Worm (Caenorhabditis elegans) whole organism, late embryonic: ENCODE results near the gene ZC477.2.

ENCODE experiments used
- C08G9.2 ChIP-seq: sonication (generic microtip); optimal IDR thresholded peaks from 2 replicates; lab custom pipeline; 2016; ENCODE audit warnings: mild to moderate bottlenecking, missing genetic modification characterization, moderate library complexity, missing compliant biosample characterization
- C38D4.7 ChIP-seq: fragments of 200-800 bp; sonication (Bioruptor generic); optimal IDR thresholded peaks from 2 replicates; lab custom pipeline; 2018; ENCODE audit warnings: mild to moderate bottlenecking, missing genetic modification characterization, moderate library complexity, missing compliant biosample characterization
- F13H6.1 ChIP-seq: sonication (generic microtip); optimal IDR thresholded peaks from 2 replicates; lab custom pipeline; 2016; ENCODE audit warnings: missing genetic modification characterization, missing compliant biosample characterization
- K09A11.1 ChIP-seq: sonication (generic microtip); optimal IDR thresholded peaks from 2 replicates; lab custom pipeline; 2017; ENCODE audit warnings: antibody characterized with exemption, mild to moderate bottlenecking, missing genetic modification characterization, missing compliant biosample characterization; ENCODE audit not compliant: insufficient read depth
- Y22D7AL.16 ChIP-seq: sonication (generic microtip); optimal IDR thresholded peaks from 2 replicates; lab custom pipeline; 2016; ENCODE audit warnings: missing genetic modification characterization, missing compliant biosample characterization
- ama-1 ChIP-seq: fragments of 150-350 bp; optimal IDR thresholded peaks from 2 replicates; lab custom pipeline; 2014
- ceh-14 ChIP-seq: sonication (generic microtip); optimal IDR thresholded peaks from 2 replicates; lab custom pipeline; 2016; ENCODE audit warnings: missing genotype, missing genetic modification characterization, missing compliant biosample characterization
- ceh-18 ChIP-seq: sonication (generic microtip); optimal IDR thresholded peaks from 2 replicates; lab custom pipeline; 2016; ENCODE audit warnings: missing genetic modification characterization, missing compliant biosample characterization
- ceh-19 ChIP-seq: fragments of 200-800 bp; sonication (Bioruptor generic); optimal IDR thresholded peaks from 2 replicates; lab custom pipeline; 2018; ENCODE audit warnings: mild to moderate bottlenecking, missing genetic modification characterization, missing compliant biosample characterization
- ceh-31 ChIP-seq: sonication (generic microtip); optimal IDR thresholded peaks from 2 replicates; lab custom pipeline; 2016; ENCODE audit warnings: missing genetic modification characterization, missing compliant biosample characterization
- ceh-34 ChIP-seq: sonication (generic microtip); optimal IDR thresholded peaks from 2 replicates; lab custom pipeline; 2016; ENCODE audit warnings: mild to moderate bottlenecking, missing genetic modification characterization, missing compliant biosample characterization
- ceh-45 ChIP-seq: fragments of 200-800 bp; sonication (Bioruptor generic); IDR thresholded peaks from 2 replicates; pipeline ENCODE4 v1.3.6; 2022; ENCODE audit warnings: missing genetic modification reagents, missing genetic modification characterization, missing compliant biosample characterization
- ceh-48 ChIP-seq: sonication (generic microtip); optimal IDR thresholded peaks from 2 replicates; lab custom pipeline; 2016; ENCODE audit warnings: missing genetic modification characterization, inconsistent platforms, missing compliant biosample characterization
- ceh-9 ChIP-seq: sonication (generic microtip); optimal IDR thresholded peaks from 2 replicates; lab custom pipeline; 2016; ENCODE audit warnings: mild to moderate bottlenecking, missing genetic modification characterization, inconsistent platforms, missing compliant biosample characterization
- che-1 ChIP-seq: sonication (generic microtip); optimal IDR thresholded peaks from 2 replicates; lab custom pipeline; 2016; ENCODE audit warnings: mild to moderate bottlenecking, missing genetic modification characterization, missing compliant biosample characterization
- dve-1 ChIP-seq: sonication (generic microtip); optimal IDR thresholded peaks from 2 replicates; lab custom pipeline; 2017; ENCODE audit warnings: antibody characterized with exemption, mild to moderate bottlenecking, missing genetic modification characterization, missing compliant biosample characterization
- eyg-1 ChIP-seq: sonication (generic microtip); optimal IDR thresholded peaks from 2 replicates; lab custom pipeline; 2016; ENCODE audit warnings: missing genotype, missing genetic modification characterization, missing compliant biosample characterization
- fkh-10 ChIP-seq: fragments of 150-350 bp; optimal IDR thresholded peaks from 2 replicates; lab custom pipeline; 2014; ENCODE audit warnings: missing biosample characterization, missing genetic modification reagents, missing genetic modification characterization
- gmeb-2 ChIP-seq: sonication (generic microtip); optimal IDR thresholded peaks from 2 replicates; lab custom pipeline; 2016; ENCODE audit warnings: missing genetic modification characterization, inconsistent platforms, missing compliant biosample characterization
- hlh-13 ChIP-seq: fragments of 200-800 bp; sonication (Bioruptor generic); optimal IDR thresholded peaks from 2 replicates; lab custom pipeline; 2018; ENCODE audit warnings: mild to moderate bottlenecking, missing genetic modification characterization, missing compliant biosample characterization
- hlh-15 ChIP-seq: sonication (generic microtip); optimal IDR thresholded peaks from 2 replicates; lab custom pipeline; 2016; ENCODE audit warnings: missing genetic modification characterization, missing compliant biosample characterization
- hlh-6 ChIP-seq: sonication (generic microtip); optimal IDR thresholded peaks from 2 replicates; lab custom pipeline; 2016; ENCODE audit warnings: missing genotype, missing genetic modification characterization, missing compliant biosample characterization
- hlh-8 ChIP-seq: sonication (generic microtip); optimal IDR thresholded peaks from 2 replicates; lab custom pipeline; 2016; ENCODE audit warnings: missing genotype, missing genetic modification characterization, missing compliant biosample characterization
- lim-6 ChIP-seq: sonication (generic microtip); optimal IDR thresholded peaks from 2 replicates; lab custom pipeline; 2016; ENCODE audit warnings: missing genetic modification characterization, missing compliant biosample characterization
- lin-11 ChIP-seq: fragments of 200-800 bp; sonication (Bioruptor generic); optimal IDR thresholded peaks from 2 replicates; lab custom pipeline; 2018; ENCODE audit warnings: mild to moderate bottlenecking, missing genetic modification characterization, missing compliant biosample characterization
- nfya-1 ChIP-seq: sonication (generic microtip); optimal IDR thresholded peaks from 2 replicates; lab custom pipeline; 2017; ENCODE audit warnings: missing genetic modification characterization, mild to moderate bottlenecking, missing compliant biosample characterization, antibody characterized with exemption, moderate library complexity
- nhr-11 ChIP-seq: fragments of 150-350 bp; optimal IDR thresholded peaks from 2 replicates; lab custom pipeline; 2014; ENCODE audit warnings: missing biosample characterization, missing genetic modification characterization
- pag-3 ChIP-seq: sonication (generic microtip); optimal IDR thresholded peaks from 2 replicates; lab custom pipeline; 2016; ENCODE audit warnings: missing compliant biosample characterization, missing genetic modification characterization, borderline replicate concordance
- pat-9 ChIP-seq: fragments of 200-800 bp; sonication (Bioruptor generic); optimal IDR thresholded peaks from 2 replicates; lab custom pipeline; 2018; ENCODE audit warnings: mild to moderate bottlenecking, missing genetic modification characterization, moderate library complexity, missing compliant biosample characterization
- pha-4 ChIP-seq: fragments of 150-350 bp; optimal IDR thresholded peaks from 2 replicates; lab custom pipeline; 2018; ENCODE audit warnings: missing biosample characterization, missing genetic modification reagents, missing genetic modification characterization
- ref-2 ChIP-seq: sonication (generic microtip); optimal IDR thresholded peaks from 2 replicates; lab custom pipeline; 2016; ENCODE audit warnings: missing genetic modification characterization, missing compliant biosample characterization
- rnt-1 ChIP-seq: sonication (generic microtip); optimal IDR thresholded peaks from 2 replicates; lab custom pipeline; 2016; ENCODE audit warnings: missing genetic modification characterization, missing compliant biosample characterization
- sox-2 ChIP-seq: fragments of 200-800 bp; sonication (Bioruptor generic); IDR thresholded peaks from 2 replicates; pipeline ENCODE4 v1.3.6; 2022; ENCODE audit warnings: missing genetic modification reagents, missing genetic modification characterization, missing compliant biosample characterization
- tbx-2 ChIP-seq: sonication (generic microtip); optimal IDR thresholded peaks from 2 replicates; lab custom pipeline; 2016; ENCODE audit warnings: missing genetic modification characterization, missing compliant biosample characterization
- tbx-7 ChIP-seq: sonication (generic microtip); optimal IDR thresholded peaks from 2 replicates; lab custom pipeline; 2016; ENCODE audit warnings: missing genotype, missing genetic modification characterization, missing compliant biosample characterization
- ttx-3 ChIP-seq: sonication (generic microtip); optimal IDR thresholded peaks from 2 replicates; lab custom pipeline; 2016; ENCODE audit warnings: missing genetic modification reagents, missing genetic modification characterization, missing compliant biosample characterization
- unc-42 ChIP-seq: sonication (generic microtip); optimal IDR thresholded peaks from 2 replicates; lab custom pipeline; 2016; ENCODE audit warnings: missing genotype, missing genetic modification characterization, missing compliant biosample characterization
- unc-55 ChIP-seq: sonication (generic microtip); optimal IDR thresholded peaks from 2 replicates; lab custom pipeline; 2017; ENCODE audit warnings: missing biosample characterization, missing genetic modification reagents, missing genetic modification characterization

ZC477.2 gene

ce11 chrIV:7098509-7099065 is 9.4 kb upstream of the ZC477.2 start, which contains the start of gene ZC477.4:
TSS of gene ZC477.4 (minus strand) at chrIV:7098784.
- TF ChIP-seq ama-1 (peak; percentile 9), ceh-18 (tag; lab: Kevin White, UChicago) (peak; percentile 89), hlh-6 (peak; percentile 55), ceh-31 (peak; percentile 7), rnt-1 (tag; lab: Kevin White, UChicago) (peak; percentile 77), nhr-11 (tag; lab: Kevin White, UChicago) (no peak), hlh-8 (tag; lab: Kevin White, UChicago) (peak; percentile 19), nfya-1 (tag; lab: Kevin White, UChicago) (peak; percentile 56), ceh-34 (peak; percentile 25), eyg-1 (tag; lab: Kevin White, UChicago) (no peak), ceh-14 (tag; lab: Kevin White, UChicago) (peak; percentile 7), C38D4.7 (GFP tag; lab: Kevin White, UChicago) (no peak), unc-42 (tag; lab: Kevin White, UChicago) (peak; percentile 4), pag-3 (tag; lab: Kevin White, UChicago) (no peak), tbx-2 (peak; percentile 65), fkh-10 (GFP tag; lab: Kevin White, UChicago) (no peak), gmeb-2 (tag; lab: Kevin White, UChicago) (no peak), Y22D7AL.16 (tag; lab: Kevin White, UChicago) (no peak), ref-2 (no peak), pha-4 (tag; lab: Kevin White, UChicago) (no peak), ceh-9 (tag; lab: Kevin White, UChicago) (no peak), F13H6.1 (tag; lab: Kevin White, UChicago) (peak; percentile 19), unc-55 (peak; percentile 72), pat-9 (tag; lab: Kevin White, UChicago) (peak; percentile 74), K09A11.1 (tag; lab: Kevin White, UChicago) (no peak)

DNA sequence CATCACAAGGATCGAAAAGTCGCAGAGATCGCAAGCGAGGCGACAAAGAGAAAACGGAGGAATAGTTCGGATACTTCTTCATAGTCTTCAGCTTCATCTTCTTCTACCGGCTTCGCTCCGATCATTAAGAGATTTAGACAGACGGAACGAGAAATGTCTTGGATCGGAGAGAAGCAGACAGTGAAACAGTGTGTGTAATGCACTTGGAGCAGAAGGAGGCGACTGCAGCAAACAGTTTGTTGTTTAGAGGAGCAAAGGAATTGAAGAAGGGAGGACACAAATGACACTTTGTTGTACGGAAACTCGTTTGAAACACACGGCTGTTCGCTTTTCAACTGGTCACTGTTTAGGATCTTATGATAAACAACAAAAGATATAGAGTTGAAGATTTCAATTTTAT is 8.6 kb upstream of the ZC477.2 start:
- no peak for TF ChIP-seq nhr-11 (tag; lab: Kevin White, UChicago)
- peak; percentile 21 for TF ChIP-seq unc-55
- TF ChIP-seq lim-6 (tag; lab: Kevin White, UChicago), result no peak
- no peak for TF ChIP-seq ttx-3
- TF ChIP-seq tbx-2, result peak; percentile 24
- peak; percentile 46 for TF ChIP-seq ceh-18 (tag; lab: Kevin White, UChicago)
- no peak for TF ChIP-seq hlh-15 (tag; lab: Kevin White, UChicago)
- no peak for TF ChIP-seq pat-9 (tag; lab: Kevin White, UChicago)
- no peak for TF ChIP-seq hlh-13 (GFP tag; lab: Kevin White, UChicago)
- TF ChIP-seq nfya-1 (tag; lab: Kevin White, UChicago), result peak; percentile 51
- TF ChIP-seq ceh-19, result no peak
- no peak for TF ChIP-seq hlh-8 (tag; lab: Kevin White, UChicago)
- TF ChIP-seq ceh-45 (GFP tag; lab: Robert Waterston, UW), result no peak
- no peak for TF ChIP-seq C08G9.2 (tag; lab: Kevin White, UChicago)
- TF ChIP-seq tbx-7 (tag; lab: Kevin White, UChicago), result no peak
- TF ChIP-seq ceh-34, result peak; percentile 56
- TF ChIP-seq dve-1 (tag; lab: Kevin White, UChicago), result no peak
- TF ChIP-seq lin-11 (tag; lab: Kevin White, UChicago), result no peak
- no peak for TF ChIP-seq che-1

DNA sequence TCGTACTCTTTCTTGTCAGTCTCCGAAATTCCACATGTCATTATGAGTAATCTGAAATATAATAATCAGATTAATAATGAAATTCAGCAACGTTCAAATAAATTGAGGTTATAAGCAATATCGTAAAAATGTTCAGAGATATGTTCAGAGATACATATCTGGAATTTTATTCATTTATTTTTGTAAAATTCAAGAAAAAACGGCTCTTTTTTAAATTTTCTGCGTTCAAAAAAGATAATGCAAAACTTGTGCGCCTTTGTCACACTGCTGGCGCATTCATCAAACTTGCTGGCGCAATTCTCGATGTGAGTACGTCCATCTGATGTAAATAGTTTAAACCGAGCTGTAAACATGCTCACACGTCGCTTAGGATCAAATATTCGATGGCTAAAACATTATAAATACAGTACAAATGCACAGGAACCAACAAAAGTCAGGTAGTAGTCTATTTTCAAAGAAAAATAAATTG is 4.7 kb upstream of the ZC477.2 start, which contains the start of the genes rde-8 and ZC477.3:
rde-8 (minus strand) TSS at position 51 of the 469 bp plus-strand sequence.
ZC477.3 (plus strand) TSS at position 282 of the 469 bp plus-strand sequence.
- TF ChIP-seq sox-2 (GFP tag; lab: Robert Waterston, UW) (no peak), nfya-1 (tag; lab: Kevin White, UChicago) (peak; percentile 37), ceh-48 (tag; lab: Kevin White, UChicago) (no peak), unc-42 (tag; lab: Kevin White, UChicago) (peak; percentile 16)
